Worm (Caenorhabditis elegans) whole organism, young adult: Measurements from ENCODE around the gene dnpp-1.

Experiments
- F22D6.2 ChIP-seq: sonication (generic microtip); optimal IDR thresholded peaks from 2 replicates; lab custom pipeline; 2016; ENCODE audit warnings: mild to moderate bottlenecking, missing genetic modification characterization, missing compliant biosample characterization
- F33H1.4 ChIP-seq: fragments of 200-800 bp; sonication (Bioruptor generic); IDR thresholded peaks from 2 replicates; pipeline ENCODE4 v1.3.6; 2022; ENCODE audit warnings: missing genetic modification reagents, missing genetic modification characterization, missing compliant biosample characterization
- F49E8.2 ChIP-seq: sonication (generic microtip); optimal IDR thresholded peaks from 3 replicates; lab custom pipeline; 2017; ENCODE audit warnings: missing genetic modification characterization, mild to moderate bottlenecking, missing compliant biosample characterization, antibody characterized with exemption, moderate library complexity; ENCODE audit not compliant: insufficient read depth
- Y53F4B.3 ChIP-seq: fragments of 200-800 bp; sonication (Bioruptor generic); IDR thresholded peaks from 2 replicates; pipeline ENCODE4 v1.3.6; 2022; ENCODE audit warnings: missing genetic modification reagents, missing genetic modification characterization, missing compliant biosample characterization
- Y53G8AR.9 ChIP-seq: fragments of 200-800 bp; sonication (Bioruptor generic); conservative IDR thresholded peaks from 2 replicates; pipeline ENCODE4 v1.3.6; 2022; ENCODE audit warnings: missing genetic modification reagents, missing genetic modification characterization, missing compliant biosample characterization
- Y56A3A.18 ChIP-seq: fragments of 200-800 bp; sonication (Bioruptor generic); IDR thresholded peaks from 2 replicates; pipeline ENCODE4 v1.3.6; 2022; ENCODE audit warnings: missing genetic modification reagents, missing genetic modification characterization, missing compliant biosample characterization
- Y67H2A.10 ChIP-seq: fragments of 200-800 bp; sonication (Bioruptor generic); conservative IDR thresholded peaks from 2 replicates; pipeline ENCODE4 v1.3.6; 2022; ENCODE audit warnings: missing genetic modification reagents, missing genetic modification characterization, missing compliant biosample characterization
- Y79H2A.3 ChIP-seq: fragments of 200-800 bp; sonication (Bioruptor generic); conservative IDR thresholded peaks from 2 replicates; pipeline ENCODE4 v1.3.6; 2022; ENCODE audit warnings: missing genetic modification reagents, missing genetic modification characterization, missing compliant biosample characterization
- Y95B8A.8 ChIP-seq: fragments of 200-800 bp; sonication (Bioruptor generic); IDR thresholded peaks from 2 replicates; pipeline ENCODE4 v1.3.6; 2022; ENCODE audit warnings: missing genetic modification reagents, missing genetic modification characterization, missing compliant biosample characterization
- ama-1 ChIP-seq, 3 experiments: fragments of 150-350 bp in 1 of 3; sonication (generic microtip) in 2 of 3; optimal IDR thresholded peaks; 2 replicates each; lab custom pipeline; 2014 to 2018; ENCODE audit warnings: missing biosample characterization in 2 of 3, missing genetic modification characterization in 2 of 3, missing genetic modification reagents in 2 of 3
- aptf-2 ChIP-seq: fragments of 200-800 bp; sonication (Bioruptor generic); conservative IDR thresholded peaks from 2 replicates; pipeline ENCODE4 v1.3.6; 2022; ENCODE audit warnings: missing genetic modification reagents, missing genetic modification characterization, missing compliant biosample characterization
- cebp-1 ChIP-seq, 2 experiments: fragments of 200-800 bp in 1 of 2; sonication (Bioruptor generic) in 1 of 2; sonication (generic microtip) in 1 of 2; IDR thresholded peaks in 1 of 2; optimal IDR thresholded peaks in 1 of 2; 2 replicates each; pipeline versions ENCODE4 v1.3.6 to Lab custom; 2017 to 2022; ENCODE audit warnings: missing compliant biosample characterization in 2 of 2, missing genetic modification characterization in 2 of 2, mild to moderate bottlenecking in 1 of 2, missing genetic modification reagents in 1 of 2, moderate library complexity in 1 of 2
- cebp-2 ChIP-seq: fragments of 200-800 bp; sonication (Bioruptor generic); IDR thresholded peaks from 2 replicates; pipeline ENCODE4 v1.3.6; 2022; ENCODE audit warnings: missing genetic modification characterization, missing compliant biosample characterization
- ceh-27 ChIP-seq: fragments of 200-800 bp; sonication (Bioruptor generic); optimal IDR thresholded peaks from 2 replicates; lab custom pipeline; 2018; ENCODE audit warnings: mild to moderate bottlenecking, missing genetic modification characterization, moderate library complexity, missing compliant biosample characterization
- dpl-1 ChIP-seq: fragments of 150-350 bp; optimal IDR thresholded peaks from 2 replicates; lab custom pipeline; 2014; ENCODE audit warnings: missing biosample characterization, missing genetic modification reagents, missing genetic modification characterization
- efl-1 ChIP-seq: fragments of 150-350 bp; optimal IDR thresholded peaks from 2 replicates; lab custom pipeline; 2014; ENCODE audit warnings: missing biosample characterization, missing genetic modification reagents, missing genetic modification characterization
- egl-44 ChIP-seq: fragments of 200-800 bp; sonication (Bioruptor generic); IDR thresholded peaks from 2 replicates; pipeline ENCODE4 v1.3.6; 2022; ENCODE audit warnings: missing genetic modification reagents, missing genetic modification characterization, missing compliant biosample characterization
- egrh-3 ChIP-seq: fragments of 200-800 bp; sonication (Bioruptor generic); IDR thresholded peaks from 2 replicates; pipeline ENCODE4 v1.3.6; 2022; ENCODE audit warnings: missing genetic modification reagents, missing genetic modification characterization, missing compliant biosample characterization
- fkh-3 ChIP-seq: sonication (generic microtip); optimal IDR thresholded peaks from 2 replicates; lab custom pipeline; 2016; ENCODE audit warnings: mild to moderate bottlenecking, missing genetic modification characterization, missing compliant biosample characterization
- him-1 ChIP-seq: sonication (generic microtip); optimal IDR thresholded peaks from 2 replicates; lab custom pipeline; 2016; ENCODE audit warnings: missing genotype, missing genetic modification reagents, missing genetic modification characterization, missing compliant biosample characterization
- hmg-1.2 ChIP-seq: fragments of 200-800 bp; sonication (Bioruptor generic); IDR thresholded peaks from 2 replicates; pipeline ENCODE4 v1.3.6; 2022; ENCODE audit warnings: missing genetic modification reagents, missing genetic modification characterization, missing compliant biosample characterization
- hmg-20 ChIP-seq: fragments of 200-800 bp; sonication (Bioruptor generic); IDR thresholded peaks from 2 replicates; pipeline ENCODE4 v1.3.6; 2022; ENCODE audit warnings: missing genetic modification reagents, missing genetic modification characterization, missing compliant biosample characterization
- hrde-1 ChIP-seq: sonication (generic microtip); optimal IDR thresholded peaks from 2 replicates; lab custom pipeline; 2016; ENCODE audit warnings: missing genetic modification characterization, mild to moderate bottlenecking, missing compliant biosample characterization, moderate library complexity, missing genotype, missing genetic modification reagents, borderline replicate concordance
- hsf-1 ChIP-seq: fragments of 200-800 bp; sonication (Bioruptor generic); IDR thresholded peaks from 2 replicates; pipeline ENCODE4 v1.3.6; 2022; ENCODE audit warnings: missing genetic modification reagents, missing genetic modification characterization, missing compliant biosample characterization
- let-607 ChIP-seq, 2 experiments: fragments of 200-800 bp in 1 of 2; sonication (Bioruptor generic) in 1 of 2; sonication (generic microtip) in 1 of 2; optimal IDR thresholded peaks; 2 replicates each; lab custom pipeline; 2016 to 2018; ENCODE audit warnings: mild to moderate bottlenecking in 2 of 2, missing compliant biosample characterization in 2 of 2, missing genetic modification characterization in 2 of 2, moderate library complexity in 2 of 2, missing genotype in 1 of 2
- lin-26 ChIP-seq: fragments of 200-800 bp; sonication (Bioruptor generic); IDR thresholded peaks from 2 replicates; pipeline ENCODE4 v1.3.6; 2022; ENCODE audit warnings: missing genetic modification reagents, missing genetic modification characterization, missing compliant biosample characterization
- lin-35 ChIP-seq, 3 experiments: fragments of 150-350 bp in 2 of 3; sonication (generic microtip) in 1 of 3; optimal IDR thresholded peaks; 2 replicates each; lab custom pipeline; 2014 to 2018; ENCODE audit warnings: missing biosample characterization in 3 of 3, missing genetic modification characterization in 3 of 3, missing genetic modification reagents in 3 of 3
- lir-1 ChIP-seq: fragments of 200-800 bp; sonication (Bioruptor generic); conservative IDR thresholded peaks from 2 replicates; pipeline ENCODE4 v1.3.6; 2022; ENCODE audit warnings: missing genetic modification reagents, missing genetic modification characterization, missing compliant biosample characterization
- lsy-27 ChIP-seq: sonication (generic microtip); optimal IDR thresholded peaks from 2 replicates; lab custom pipeline; 2017; ENCODE audit warnings: missing genetic modification characterization, mild to moderate bottlenecking, missing compliant biosample characterization, antibody characterized with exemption, missing genotype, borderline replicate concordance; ENCODE audit not compliant: insufficient read depth
- madf-3 ChIP-seq: fragments of 200-800 bp; sonication (Bioruptor generic); IDR thresholded peaks from 2 replicates; pipeline ENCODE4 v1.3.6; 2022; ENCODE audit warnings: missing genetic modification reagents, missing genetic modification characterization, missing compliant biosample characterization
- madf-8 ChIP-seq: fragments of 200-800 bp; sonication (Bioruptor generic); conservative IDR thresholded peaks from 2 replicates; pipeline ENCODE4 v1.3.6; 2022; ENCODE audit warnings: missing genetic modification reagents, missing genetic modification characterization, missing compliant biosample characterization
- nhr-27 ChIP-seq: fragments of 200-800 bp; sonication (Bioruptor generic); optimal IDR thresholded peaks from 2 replicates; lab custom pipeline; 2018; ENCODE audit warnings: mild to moderate bottlenecking, missing genetic modification characterization, moderate library complexity, missing compliant biosample characterization
- rcor-1 ChIP-seq: fragments of 200-800 bp; sonication (Bioruptor generic); IDR thresholded peaks from 2 replicates; pipeline ENCODE4 v1.3.6; 2022; ENCODE audit warnings: missing genetic modification reagents, missing genetic modification characterization, missing compliant biosample characterization
- repo-1 ChIP-seq: sonication (generic microtip); optimal IDR thresholded peaks from 2 replicates; lab custom pipeline; 2017; ENCODE audit warnings: mild to moderate bottlenecking, missing genetic modification characterization, missing compliant biosample characterization
- rpc-1 ChIP-seq, 2 experiments: fragments of 150-350 bp in 1 of 2; sonication (generic microtip) in 1 of 2; optimal IDR thresholded peaks; 2 replicates each; lab custom pipeline; 2014 to 2018; ENCODE audit warnings: missing biosample characterization in 1 of 2, missing genetic modification characterization in 1 of 2, missing genetic modification reagents in 1 of 2, missing genotype in 1 of 2
- snpc-1.3 ChIP-seq: sonication (generic microtip); optimal IDR thresholded peaks from 2 replicates; lab custom pipeline; 2017; ENCODE audit warnings: missing genetic modification characterization, mild to moderate bottlenecking, missing compliant biosample characterization, antibody characterized with exemption, moderate library complexity, missing genotype, missing genetic modification reagents; ENCODE audit not compliant: insufficient read depth
- snpc-3.4 ChIP-seq: sonication (generic microtip); optimal IDR thresholded peaks from 2 replicates; lab custom pipeline; 2017; ENCODE audit warnings: missing genetic modification characterization, mild to moderate bottlenecking, missing compliant biosample characterization, antibody characterized with exemption, moderate library complexity, missing genotype, missing genetic modification reagents
- somi-1 ChIP-seq: fragments of 200-800 bp; sonication (Bioruptor generic); optimal IDR thresholded peaks from 2 replicates; lab custom pipeline; 2018; ENCODE audit warnings: mild to moderate bottlenecking, missing genetic modification characterization, missing compliant biosample characterization
- sptf-2 ChIP-seq: fragments of 200-800 bp; sonication (Bioruptor generic); optimal IDR thresholded peaks from 2 replicates; lab custom pipeline; 2018; ENCODE audit warnings: mild to moderate bottlenecking, missing genetic modification characterization, missing compliant biosample characterization
- xnd-1 ChIP-seq: sonication (generic microtip); optimal IDR thresholded peaks from 2 replicates; lab custom pipeline; 2016; ENCODE audit warnings: missing genotype, missing genetic modification reagents, missing genetic modification characterization, missing compliant biosample characterization
- zfh-2 ChIP-seq: fragments of 200-800 bp; sonication (Bioruptor generic); conservative IDR thresholded peaks from 2 replicates; pipeline ENCODE4 v1.3.6; 2022; ENCODE audit warnings: missing genetic modification reagents, missing genetic modification characterization, missing compliant biosample characterization
- ztf-18 ChIP-seq: sonication (generic microtip); optimal IDR thresholded peaks from 2 replicates; lab custom pipeline; 2016; ENCODE audit warnings: missing genotype, mild to moderate bottlenecking, missing genetic modification characterization, missing compliant biosample characterization
- ztf-22 ChIP-seq: fragments of 200-800 bp; sonication (Bioruptor generic); optimal IDR thresholded peaks from 2 replicates; lab custom pipeline; 2018; ENCODE audit warnings: mild to moderate bottlenecking, missing genetic modification characterization, moderate library complexity, missing compliant biosample characterization
- ztf-6 ChIP-seq: fragments of 200-800 bp; sonication (Bioruptor generic); IDR thresholded peaks from 2 replicates; pipeline ENCODE4 v1.3.6; 2022; ENCODE audit warnings: missing genetic modification reagents, missing genetic modification characterization, missing compliant biosample characterization

dnpp-1 gene

DNA sequence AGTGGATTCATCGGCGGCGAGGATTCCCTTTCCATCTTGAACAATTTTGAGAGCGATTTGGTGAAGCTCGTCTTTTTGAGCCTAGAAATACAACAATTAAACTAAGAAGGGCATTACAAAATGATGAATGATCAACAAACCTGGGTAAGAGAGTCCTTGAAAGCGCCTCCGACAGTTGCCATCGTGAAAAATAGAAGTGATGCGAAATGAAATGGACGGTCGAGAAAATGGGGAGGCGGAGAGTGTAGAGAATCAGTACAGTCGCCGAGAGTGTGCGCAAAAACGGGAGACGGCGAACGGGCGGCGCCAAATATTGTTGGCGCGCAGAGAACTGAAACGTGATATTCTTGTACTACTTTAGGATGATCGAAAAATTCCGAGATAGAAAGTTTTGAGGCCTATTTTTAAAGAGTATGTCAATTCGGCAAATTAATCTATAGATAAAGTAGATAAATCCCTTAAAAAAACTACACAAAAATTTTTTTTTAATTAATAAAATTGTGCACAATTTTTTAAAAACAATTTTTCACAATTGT lies 12.6 kb upstream of the dnpp-1 start, which contains the start of gene aldo-2 (continued):
- no peak for TF ChIP-seq repo-1 (tag; lab: Kevin White, UChicago)
- TF ChIP-seq fkh-3 (tag; lab: Kevin White, UChicago), result no peak
- TF ChIP-seq rcor-1, result peak; percentile 73
- TF ChIP-seq F22D6.2 (tag; lab: Kevin White, UChicago), result no peak
- TF ChIP-seq snpc-3.4 (tag; lab: Kevin White, UChicago), result peak; percentile 83
- TF ChIP-seq somi-1 (GFP tag; lab: Kevin White, UChicago), result no peak
- peak; percentile 92 for TF ChIP-seq madf-3 (GFP tag; lab: Robert Waterston, UW)
- no peak for TF ChIP-seq nhr-27 (tag; lab: Kevin White, UChicago)
- peak; percentile 92 for TF ChIP-seq xnd-1
- TF ChIP-seq efl-1 (GFP tag; lab: Kevin White, UChicago), result peak; percentile 97
- no peak for TF ChIP-seq lir-1 (GFP tag; lab: Robert Waterston, UW)
- TF ChIP-seq rpc-1 (optimal IDR thresholded peaks at IDR 0.05; lab: Kevin White, UChicago), result no peak
- no peak for TF ChIP-seq rpc-1 (tag; optimal IDR thresholded peaks at IDR 0.05; lab: Kevin White, UChicago)
- peak; percentile 84 for TF ChIP-seq F33H1.4
- peak; percentile 44; the same call in 1 of the 2 replicates for TF ChIP-seq egl-44 (GFP tag; lab: Robert Waterston, UW)
- peak; percentile 69 for TF ChIP-seq Y67H2A.10
- TF ChIP-seq hsf-1 (GFP tag; lab: Robert Waterston, UW), result peak; percentile 89
- TF ChIP-seq snpc-1.3 (tag; lab: Kevin White, UChicago), result no peak
- TF ChIP-seq zfh-2 (GFP tag; lab: Robert Waterston, UW), result peak; percentile 72; the same call in 1 of the 2 replicates
- TF ChIP-seq Y53G8AR.9, result peak; percentile 84; the same call in 1 of the 2 replicates
- peak; percentile 84 for TF ChIP-seq hmg-1.2
- TF ChIP-seq cebp-2 (GFP tag; lab: Robert Waterston, UW), result no peak
- no peak for TF ChIP-seq let-607 (tag; optimal IDR thresholded peaks at IDR 0.05; lab: Kevin White, UChicago)
- no peak for TF ChIP-seq hmg-20 (GFP tag; lab: Robert Waterston, UW)
- TF ChIP-seq lin-35 (GFP tag; optimal IDR thresholded peaks at IDR 0.05; lab: Kevin White, UChicago), result peak in 1 of 3 experiments; percentile 20
- TF ChIP-seq madf-8 (GFP tag; lab: Robert Waterston, UW), result peak; percentile 97
- no peak for TF ChIP-seq lsy-27 (tag; lab: Kevin White, UChicago)
- TF ChIP-seq Y79H2A.3 (GFP tag; lab: Robert Waterston, UW), result peak; percentile 75
- peak; percentile 15 for TF ChIP-seq F49E8.2 (tag; lab: Kevin White, UChicago)
- peak; percentile 50; the same call in 1 of the 2 replicates for TF ChIP-seq egrh-3
- TF ChIP-seq lin-26, result peak; percentile 67; the same call in 1 of the 2 replicates
- no peak for TF ChIP-seq him-1 (tag; lab: Kevin White, UChicago)
- TF ChIP-seq ztf-18 (tag; lab: Kevin White, UChicago), result peak; percentile 37
- TF ChIP-seq ztf-22 (GFP tag; lab: Kevin White, UChicago), result no peak
- TF ChIP-seq hrde-1 (tag; lab: Kevin White, UChicago), result no peak
- TF ChIP-seq ceh-27 (GFP tag; lab: Kevin White, UChicago), result peak; percentile 42
- no peak for TF ChIP-seq cebp-1 (GFP tag; IDR thresholded peaks at IDR 0.05; lab: Robert Waterston, UW)
- TF ChIP-seq cebp-1 (tag; optimal IDR thresholded peaks at IDR 0.05; lab: Kevin White, UChicago), result peak; percentile 42
- TF ChIP-seq dpl-1 (GFP tag; lab: Kevin White, UChicago), result peak; percentile 86
- peak; percentile 49; the same call in 1 of the 2 replicates for TF ChIP-seq Y56A3A.18 (GFP tag; lab: Robert Waterston, UW)
- TF ChIP-seq ama-1 (optimal IDR thresholded peaks at IDR 0.05; lab: Kevin White, UChicago), result peak; percentile 53
- peak in 1 of 2 experiments; percentile 15 for TF ChIP-seq ama-1 (GFP tag; optimal IDR thresholded peaks at IDR 0.05; lab: Kevin White, UChicago)
- TF ChIP-seq aptf-2 (GFP tag; lab: Robert Waterston, UW), result peak; percentile 70
- TF ChIP-seq Y53F4B.3 (GFP tag; lab: Robert Waterston, UW), result no peak
- no peak for TF ChIP-seq sptf-2 (GFP tag; lab: Kevin White, UChicago)
- TF ChIP-seq ztf-6, result 0 out of 2 replicates have a peak, but pooled peaks have one; percentile 22
- peak; percentile 92 for TF ChIP-seq Y95B8A.8 (GFP tag; lab: Robert Waterston, UW)
